Worm (Caenorhabditis elegans) whole organism, early embryonic: ENCODE measurements around the gene C14C6.2.

ENCODE experiments used
- B0310.2 ChIP-seq: sonication (generic microtip); optimal IDR thresholded peaks from 2 replicates; lab custom pipeline; 2016; ENCODE audit warnings: mild to moderate bottlenecking, missing genetic modification characterization, missing compliant biosample characterization
- F13C5.2 ChIP-seq: sonication (generic microtip); optimal IDR thresholded peaks from 2 replicates; lab custom pipeline; 2017; ENCODE audit warnings: mild to moderate bottlenecking, missing genetic modification characterization, inconsistent platforms, missing compliant biosample characterization
- aly-1 ChIP-seq: sonication (generic microtip); optimal IDR thresholded peaks from 2 replicates; lab custom pipeline; 2016; ENCODE audit warnings: missing genetic modification characterization, missing compliant biosample characterization
- ama-1 ChIP-seq: fragments of 150-350 bp; optimal IDR thresholded peaks from 2 replicates; lab custom pipeline; 2014
- ceh-13 ChIP-seq: fragments of 200-800 bp; sonication (Bioruptor generic); optimal IDR thresholded peaks from 2 replicates; lab custom pipeline; 2018; ENCODE audit warnings: mild to moderate bottlenecking, missing genetic modification characterization, missing compliant biosample characterization
- ceh-36 ChIP-seq: sonication (generic microtip); optimal IDR thresholded peaks from 2 replicates; lab custom pipeline; 2016; ENCODE audit warnings: missing genetic modification characterization, inconsistent platforms, missing compliant biosample characterization
- ets-7 ChIP-seq: sonication (generic microtip); optimal IDR thresholded peaks from 2 replicates; lab custom pipeline; 2016; ENCODE audit warnings: missing genotype, missing genetic modification characterization, missing compliant biosample characterization
- flt-1 ChIP-seq: fragments of 200-800 bp; sonication (Bioruptor generic); IDR thresholded peaks from 2 replicates; pipeline ENCODE4 v1.3.6; 2022; ENCODE audit warnings: missing genetic modification characterization, missing compliant biosample characterization
- hmbx-1 ChIP-seq: sonication (generic microtip); optimal IDR thresholded peaks from 2 replicates; lab custom pipeline; 2016; ENCODE audit warnings: mild to moderate bottlenecking, missing genetic modification characterization, missing compliant biosample characterization
- hmg-4 ChIP-seq: fragments of 200-800 bp; sonication (Bioruptor generic); optimal IDR thresholded peaks from 2 replicates; lab custom pipeline; 2018; ENCODE audit warnings: mild to moderate bottlenecking, missing genetic modification characterization, missing compliant biosample characterization
- hnd-1 ChIP-seq: sonication (generic microtip); optimal IDR thresholded peaks from 2 replicates; lab custom pipeline; 2016; ENCODE audit warnings: missing genetic modification characterization, missing compliant biosample characterization
- pes-1 ChIP-seq: fragments of 200-800 bp; sonication (Bioruptor generic); IDR thresholded peaks from 2 replicates; pipeline ENCODE4 v1.3.6; 2022; ENCODE audit warnings: missing genetic modification reagents, missing genetic modification characterization, missing compliant biosample characterization
- scrt-1 ChIP-seq: fragments of 200-800 bp; sonication (Bioruptor generic); IDR thresholded peaks from 2 replicates; pipeline ENCODE4 v1.3.6; 2022; ENCODE audit warnings: missing genetic modification characterization, missing compliant biosample characterization
- sea-1 ChIP-seq: fragments of 200-800 bp; sonication (Bioruptor generic); conservative IDR thresholded peaks from 2 replicates; pipeline ENCODE4 v1.3.6; 2022; ENCODE audit warnings: missing genetic modification characterization, missing compliant biosample characterization
- tbx-11 ChIP-seq: fragments of 200-800 bp; sonication (Bioruptor generic); IDR thresholded peaks from 2 replicates; pipeline ENCODE4 v1.3.6; 2022; ENCODE audit warnings: missing genetic modification characterization, missing compliant biosample characterization
- tbx-37 ChIP-seq: fragments of 200-800 bp; sonication (Bioruptor generic); conservative IDR thresholded peaks from 2 replicates; pipeline ENCODE4 v1.3.6; 2022; ENCODE audit warnings: missing genetic modification reagents, missing genetic modification characterization, missing compliant biosample characterization
- tra-4 ChIP-seq: sonication (generic microtip); optimal IDR thresholded peaks from 2 replicates; lab custom pipeline; 2017; ENCODE audit warnings: missing genetic modification characterization, missing compliant biosample characterization

C14C6.2 gene

ce11 chrV:562834-563233, at the start of gene C14C6.2:
TSS of gene C14C6.2 (plus strand) at chrV:563134.
- TF ChIP-seq ceh-36, result no peak
- no peak for TF ChIP-seq scrt-1
- TF ChIP-seq aly-1 (tag; lab: Kevin White, UChicago), result no peak
- TF ChIP-seq hmbx-1 (tag; lab: Kevin White, UChicago), result no peak

ce11 chrV:519445-519844, 43.5 kb upstream of the C14C6.2 start, which contains the start of gene nhr-210:
TSS of gene nhr-210 (minus strand) at chrV:519545.
- TF ChIP-seq ama-1 (lab: Kevin White, UChicago) (no peak), ets-7 (tag; lab: Kevin White, UChicago) (no peak), aly-1 (tag; lab: Kevin White, UChicago) (no peak), tbx-37 (no peak), hnd-1 (tag; lab: Kevin White, UChicago) (no peak), hmg-4 (GFP tag; lab: Kevin White, UChicago) (no peak), scrt-1 (no peak)

ce11 chrV:521517-521916, 41.4 kb upstream of the C14C6.2 start, which contains the start of gene srw-107:
TSS of gene srw-107 (minus strand) at chrV:521617.
- no peak for TF ChIP-seq ama-1 (lab: Kevin White, UChicago)
- TF ChIP-seq tbx-37, result no peak
- TF ChIP-seq ceh-13, result no peak
- no peak for TF ChIP-seq hnd-1 (tag; lab: Kevin White, UChicago)
- TF ChIP-seq ceh-36, result no peak
- no peak for TF ChIP-seq F13C5.2
- TF ChIP-seq sea-1 (GFP tag; lab: Robert Waterston, UW), result no peak
- TF ChIP-seq flt-1 (GFP tag; lab: Robert Waterston, UW), result no peak
- no peak for TF ChIP-seq tbx-11 (GFP tag; lab: Robert Waterston, UW)

- TF ChIP-seq ets-7 (tag; lab: Kevin White, UChicago), result no peak
Observed at ce11 chrV:524058-524457, 38.9 kb upstream of the C14C6.2 start, which contains the start of gene lipl-3. TSS of gene lipl-3 (minus strand) at chrV:524218.

- TF ChIP-seq scrt-1 (no peak), hnd-1 (tag; lab: Kevin White, UChicago) (no peak), hmbx-1 (tag; lab: Kevin White, UChicago) (no peak), aly-1 (tag; lab: Kevin White, UChicago) (no peak), ets-7 (tag; lab: Kevin White, UChicago) (no peak), pes-1 (GFP tag; lab: Robert Waterston, UW) (no peak), ceh-13 (no peak), tbx-37 (no peak), ceh-36 (no peak), tbx-11 (GFP tag; lab: Robert Waterston, UW) (no peak), B0310.2 (tag; lab: Kevin White, UChicago) (no peak), F13C5.2 (no peak), hmg-4 (GFP tag; lab: Kevin White, UChicago) (no peak), flt-1 (GFP tag; lab: Robert Waterston, UW) (no peak), ama-1 (lab: Kevin White, UChicago) (no peak), sea-1 (GFP tag; lab: Robert Waterston, UW) (no peak), tra-4 (tag; lab: Kevin White, UChicago) (no peak)
Observed at ce11 chrV:525040-525439, 37.9 kb upstream of the C14C6.2 start, which contains the start of gene R11G11.16. TSS of gene R11G11.16 (minus strand) at chrV:525140.

ce11 chrV:527602-528001, 35.3 kb upstream of the C14C6.2 start, which contains the start of gene srw-108:
TSS of gene srw-108 (plus strand) at chrV:527902.
- TF ChIP-seq tbx-37, result no peak
- TF ChIP-seq scrt-1, result no peak
- TF ChIP-seq ceh-36, result no peak
- TF ChIP-seq ama-1 (lab: Kevin White, UChicago), result no peak
- TF ChIP-seq sea-1 (GFP tag; lab: Robert Waterston, UW), result no peak
- TF ChIP-seq tra-4 (tag; lab: Kevin White, UChicago), result no peak

- no peak for TF ChIP-seq F13C5.2
- TF ChIP-seq scrt-1, result no peak
- no peak for TF ChIP-seq tbx-11 (GFP tag; lab: Robert Waterston, UW)
- no peak for TF ChIP-seq tbx-37
- TF ChIP-seq B0310.2 (tag; lab: Kevin White, UChicago), result no peak
- no peak for TF ChIP-seq ceh-13
- TF ChIP-seq ets-7 (tag; lab: Kevin White, UChicago), result no peak
- no peak for TF ChIP-seq pes-1 (GFP tag; lab: Robert Waterston, UW)
- no peak for TF ChIP-seq hmbx-1 (tag; lab: Kevin White, UChicago)
- TF ChIP-seq ceh-36, result no peak
- TF ChIP-seq sea-1 (GFP tag; lab: Robert Waterston, UW), result no peak
- TF ChIP-seq ama-1 (lab: Kevin White, UChicago), result no peak
- no peak for TF ChIP-seq tra-4 (tag; lab: Kevin White, UChicago)
- TF ChIP-seq hnd-1 (tag; lab: Kevin White, UChicago), result no peak
- TF ChIP-seq aly-1 (tag; lab: Kevin White, UChicago), result no peak
- TF ChIP-seq flt-1 (GFP tag; lab: Robert Waterston, UW), result no peak
- no peak for TF ChIP-seq hmg-4 (GFP tag; lab: Kevin White, UChicago)
Observed at ce11 chrV:532046-532445, 30.9 kb upstream of the C14C6.2 start, which contains the start of gene nhr-58. TSS of gene nhr-58 (plus strand) at chrV:532259.

ce11 chrV:534176-534575, 28.8 kb upstream of the C14C6.2 start, which contains the start of gene nhr-132:
TSS of gene nhr-132 (plus strand) at chrV:534446.
- TF ChIP-seq ets-7 (tag; lab: Kevin White, UChicago) (no peak), ceh-36 (no peak), hmg-4 (GFP tag; lab: Kevin White, UChicago) (no peak), ceh-13 (no peak), ama-1 (lab: Kevin White, UChicago) (no peak), scrt-1 (no peak), tbx-11 (GFP tag; lab: Robert Waterston, UW) (no peak), hmbx-1 (tag; lab: Kevin White, UChicago) (no peak), F13C5.2 (no peak), B0310.2 (tag; lab: Kevin White, UChicago) (no peak), tra-4 (tag; lab: Kevin White, UChicago) (no peak), sea-1 (GFP tag; lab: Robert Waterston, UW) (no peak), pes-1 (GFP tag; lab: Robert Waterston, UW) (no peak), tbx-37 (no peak), aly-1 (tag; lab: Kevin White, UChicago) (no peak)
